Worm (Caenorhabditis elegans) whole organism, L1 larva: Measurements from ENCODE around the gene T07D4.5.

Source experiments
- aly-2 ChIP-seq: fragments of 150-350 bp; optimal IDR thresholded peaks from 2 replicates; lab custom pipeline; 2014; ENCODE audit warnings: missing biosample characterization, missing genetic modification characterization
- ceh-63 ChIP-seq: fragments of 200-800 bp; sonication (Bioruptor generic); optimal IDR thresholded peaks from 2 replicates; lab custom pipeline; 2018; ENCODE audit warnings: mild to moderate bottlenecking, missing genetic modification characterization, missing compliant biosample characterization
- dpl-1 ChIP-seq, 3 experiments: fragments of 150-350 bp in 2 of 3; sonication (generic microtip) in 1 of 3; optimal IDR thresholded peaks; 2 replicates each; lab custom pipeline; 2014 to 2017; ENCODE audit warnings: missing biosample characterization in 3 of 3, missing genetic modification characterization in 3 of 3, missing genetic modification reagents in 3 of 3
- efl-1 ChIP-seq, 4 experiments: fragments of 150-350 bp; optimal IDR thresholded peaks in 3 of 4; peaks in 1 of 4; 1 replicate in 1 of 4; 2 replicates in 3 of 4; lab custom pipeline; 2014; ENCODE audit warnings: missing biosample characterization in 2 of 4, missing genetic modification characterization in 2 of 4, missing genetic modification reagents in 2 of 4
- elt-2 ChIP-seq: sonication (generic microtip); optimal IDR thresholded peaks from 2 replicates; lab custom pipeline; 2016; ENCODE audit warnings: missing genetic modification characterization, mild to moderate bottlenecking, inconsistent platforms, missing compliant biosample characterization, missing genetic modification reagents
- hpl-2 ChIP-seq: fragments of 150-350 bp; optimal IDR thresholded peaks from 2 replicates; lab custom pipeline; 2014; ENCODE audit warnings: missing biosample characterization, missing genetic modification reagents, missing genetic modification characterization
- lin-39 ChIP-seq: fragments of 150-350 bp; optimal IDR thresholded peaks from 2 replicates; lab custom pipeline; 2014; ENCODE audit warnings: missing biosample characterization, missing genetic modification reagents, missing genetic modification characterization
- nhr-11 ChIP-seq: fragments of 150-350 bp; optimal IDR thresholded peaks from 2 replicates; lab custom pipeline; 2014; ENCODE audit warnings: missing biosample characterization, missing genetic modification characterization
- tlp-1 ChIP-seq: fragments of 150-350 bp; optimal IDR thresholded peaks from 2 replicates; lab custom pipeline; 2014; ENCODE audit warnings: missing biosample characterization, missing genetic modification characterization

DNA sequence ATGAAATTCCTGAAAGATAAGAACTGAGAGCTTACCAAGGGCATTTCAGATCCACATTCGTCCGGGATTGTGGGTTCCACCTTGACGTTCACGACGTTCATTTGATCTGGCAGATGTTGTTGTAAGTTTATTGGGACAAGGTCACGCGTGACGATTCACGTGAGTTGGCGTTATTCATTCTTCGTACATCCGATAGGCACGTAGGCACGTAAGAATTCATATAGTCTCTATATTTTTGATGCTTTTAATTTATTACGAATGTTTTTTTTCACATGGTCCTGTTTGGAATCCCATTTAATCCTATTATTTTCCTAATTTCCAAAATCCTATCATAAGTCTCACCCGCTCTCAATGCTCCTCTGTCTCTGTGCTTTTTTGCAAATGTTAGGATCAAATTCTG, 27.8 kb upstream of the T07D4.5 start, which contains the start of gene B0457.4:
- TF ChIP-seq elt-2 (no peak), lin-39 (no peak), tlp-1 (tag; lab: Kevin White, UChicago) (no peak), hpl-2 (GFP tag; lab: Kevin White, UChicago) (no peak), dpl-1 (GFP tag; optimal IDR thresholded peaks at IDR 0.05; lab: Kevin White, UChicago) (no peak), aly-2 (tag; lab: Kevin White, UChicago) (no peak), ceh-63 (GFP tag; lab: Kevin White, UChicago) (no peak), efl-1 (optimal IDR thresholded peaks at IDR 0.05; lab: Kevin White, UChicago) (no peak), efl-1 (GFP tag; optimal IDR thresholded peaks at IDR 0.05 in 1 of 2; lab: Kevin White, UChicago) (no peak), nhr-11 (tag; lab: Kevin White, UChicago) (no peak)
